Worm (Caenorhabditis elegans): Measurements from ENCODE around the gene hpo-9.

DNA sequence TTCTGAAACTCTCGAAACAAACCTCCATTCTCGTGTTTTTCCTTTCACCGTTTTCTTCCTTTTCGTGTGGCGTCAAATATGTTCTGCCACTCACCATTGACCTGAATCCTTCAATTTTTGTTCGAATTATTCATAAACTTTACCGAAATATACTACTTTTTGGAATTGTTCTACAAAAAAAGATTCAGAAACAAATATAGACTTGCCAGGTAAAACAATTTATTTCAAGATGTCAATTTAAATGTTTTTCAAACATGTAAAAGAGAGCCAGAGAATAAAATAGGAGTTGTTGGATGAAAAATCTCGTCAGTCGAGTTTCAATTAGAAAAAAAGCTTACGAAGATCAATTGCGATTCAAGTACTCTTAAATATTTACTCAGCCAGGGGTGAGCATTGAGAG, 43.4 kb downstream of the hpo-9 start, which contains the start of gene F09G2.8:
- TF ChIP-seq lir-3 (tag; optimal IDR thresholded peaks at IDR 0.05; ENCODE audit: poor library complexity) (no peak), fkh-10 (GFP tag; optimal IDR thresholded peaks at IDR 0.05) (no peak), egl-13 (tag; optimal IDR thresholded peaks at IDR 0.05) (no peak), lsy-2 (tag; optimal IDR thresholded peaks at IDR 0.05) (no peak)
